Fruit fly (Drosophila melanogaster): ENCODE measurements around the gene mfrn.

mfrn gene

dm6 chr3R:27922673-27923175 is 25.1 kb downstream of the mfrn start, which contains the start of gene RpL4 (continued):
- TF ChIP-seq CG17802 (tag; optimal IDR thresholded peaks at IDR 0.05) = peak; percentile 71
- peak; percentile 60 for TF ChIP-seq Dip3 (GFP tag; optimal IDR thresholded peaks at IDR 0.05)
- TF ChIP-seq knrl (GFP tag; IDR thresholded peaks at IDR 0.05; ENCODE audit: partially characterized antibody) = no peak
- peak; percentile 50 for TF ChIP-seq tup (GFP tag; optimal IDR thresholded peaks at IDR 0.05)
- TF ChIP-seq ro (GFP tag; IDR thresholded peaks at IDR 0.05) = no peak
- TF ChIP-seq Fer2 (tag; optimal IDR thresholded peaks at IDR 0.05) = peak; percentile 70
- peak; percentile 79 for TF ChIP-seq luna (GFP tag; optimal IDR thresholded peaks at IDR 0.05)
- peak; percentile 64 for TF ChIP-seq ash1 (GFP tag; optimal IDR thresholded peaks at IDR 0.05)
- TF ChIP-seq CG30020 (tag; optimal IDR thresholded peaks at IDR 0.05) = peak; percentile 38
- peak; percentile 2 for TF ChIP-seq ab (GFP tag; optimal IDR thresholded peaks at IDR 0.05)
- peak; percentile 90 for TF ChIP-seq gce (GFP tag; IDR thresholded peaks at IDR 0.05)
- TF ChIP-seq Dek (tag; optimal IDR thresholded peaks at IDR 0.05) = peak; percentile 53
- TF ChIP-seq Side (GFP tag; optimal IDR thresholded peaks at IDR 0.05) = peak; percentile 79
- 0 out of 2 replicates have a peak, but pooled peaks have one; percentile 16 for TF ChIP-seq tna (GFP tag; IDR thresholded peaks at IDR 0.05; ENCODE audit: partially characterized antibody)
- TF ChIP-seq Hr78 (GFP tag; optimal IDR thresholded peaks at IDR 0.05) = peak in 1 of 2 experiments; percentile 19
- TF ChIP-seq pb (GFP tag; optimal IDR thresholded peaks at IDR 0.05) = peak; percentile 82
- peak; percentile 75 for TF ChIP-seq CG10366 (GFP tag; IDR thresholded peaks at IDR 0.05)
- peak; percentile 74 for TF ChIP-seq NC2α (GFP tag; optimal IDR thresholded peaks at IDR 0.05)
- TF ChIP-seq CG18619 (GFP tag; optimal IDR thresholded peaks at IDR 0.05) = peak; percentile 93
- peak; percentile 73 for TF ChIP-seq eyg (GFP tag; optimal IDR thresholded peaks at IDR 0.05)
- peak; percentile 42 for TF ChIP-seq HmgD (GFP tag; optimal IDR thresholded peaks at IDR 0.05)
- TF ChIP-seq MTF-1 (GFP tag; optimal IDR thresholded peaks at IDR 0.05; ENCODE audit: borderline replicate concordance) = peak; percentile 96
- TF ChIP-seq H15 (GFP tag; IDR thresholded peaks at IDR 0.05) = peak; percentile 74; the same call in 2 of the 3 replicates
- TF ChIP-seq sob (GFP tag; IDR thresholded peaks at IDR 0.05) = peak; percentile 81
- TF ChIP-seq CG11247 (GFP tag; IDR thresholded peaks at IDR 0.05) = peak; percentile 85
- peak; percentile 66; the same call in 1 of the 2 replicates for TF ChIP-seq CG16779 (GFP tag; IDR thresholded peaks at IDR 0.05)
- TF ChIP-seq Chrac-16 (GFP tag; optimal IDR thresholded peaks at IDR 0.05) = peak; percentile 53
- TF ChIP-seq Hey (tag; optimal IDR thresholded peaks at IDR 0.05) = peak; percentile 83
- TF ChIP-seq fru (optimal IDR thresholded peaks at IDR 0.05) = no peak
- no peak for TF ChIP-seq cg (GFP tag; optimal IDR thresholded peaks at IDR 0.05)
- peak; percentile 83 for TF ChIP-seq ken (GFP tag; IDR thresholded peaks at IDR 0.05)
- TF ChIP-seq CG2875 (GFP tag; optimal IDR thresholded peaks at IDR 0.05) = peak; percentile 88
- no peak for TF ChIP-seq hth (optimal IDR thresholded peaks at IDR 0.05)
- TF ChIP-seq Ptx1 (GFP tag; IDR thresholded peaks at IDR 0.05) = peak; percentile 71
- TF ChIP-seq abd-A (tag; optimal IDR thresholded peaks at IDR 0.05) = no peak
- peak; percentile 88 for TF ChIP-seq Sry-β (GFP tag; optimal IDR thresholded peaks at IDR 0.05)
- TF ChIP-seq Hsf (GFP tag; optimal IDR thresholded peaks at IDR 0.05) = peak; percentile 80
- peak; percentile 71 for TF ChIP-seq CG6175 (GFP tag; IDR thresholded peaks at IDR 0.05)
- TF ChIP-seq PHDP (tag; optimal IDR thresholded peaks at IDR 0.05) = peak; percentile 82
- peak; percentile 56 for TF ChIP-seq CG4820 (GFP tag; optimal IDR thresholded peaks at IDR 0.05)
- TF ChIP-seq Taf1 (GFP tag; IDR thresholded peaks at IDR 0.05) = 0 out of 2 replicates have a peak, but pooled peaks have one; percentile 26
- peak; percentile 68 to 84 for TF ChIP-seq chif (GFP tag; optimal IDR thresholded peaks at IDR 0.05)
- TF ChIP-seq CG12769 (tag; optimal IDR thresholded peaks at IDR 0.05) = no peak
- no peak for TF ChIP-seq D (optimal IDR thresholded peaks at IDR 0.05)
- TF ChIP-seq D (GFP tag; optimal IDR thresholded peaks at IDR 0.05) = peak; percentile 77
- TF ChIP-seq kni (GFP tag; optimal IDR thresholded peaks at IDR 0.05) = peak; percentile 58
- peak; percentile 78 for TF ChIP-seq az2 (GFP tag; optimal IDR thresholded peaks at IDR 0.05)
- peak; percentile 4 for TF ChIP-seq gfzf (GFP tag; optimal IDR thresholded peaks at IDR 0.05)
- peak; percentile 90 for TF ChIP-seq CG3281 (GFP tag; optimal IDR thresholded peaks at IDR 0.05)
- peak; percentile 40 for TF ChIP-seq tx (GFP tag; optimal IDR thresholded peaks at IDR 0.05)

Data from whole organism, embryonic.